Worm (Caenorhabditis elegans): Measurements from ENCODE around the gene srh-20.

DNA sequence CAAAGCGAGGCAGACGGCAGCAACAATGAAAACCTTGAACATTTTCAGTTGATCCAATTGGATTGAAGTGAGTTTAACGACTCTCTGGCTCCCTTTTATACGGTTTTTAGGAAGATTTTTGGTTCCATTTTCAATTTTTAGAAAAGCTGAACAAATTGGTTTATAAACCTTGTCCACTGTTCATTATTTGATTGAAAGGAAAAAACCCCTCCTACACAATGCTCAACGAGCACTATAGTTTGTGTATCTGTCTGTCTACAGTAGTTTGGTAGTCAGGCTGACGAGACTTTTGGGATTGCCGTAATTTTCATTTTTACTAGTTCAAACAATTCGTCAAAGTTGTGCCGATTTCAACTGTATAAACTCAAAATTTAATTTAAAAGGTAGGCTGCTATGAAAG lies 45.5 kb upstream of the srh-20 start, which contains the start of gene T19H12.15:
- TF ChIP-seq scrt-1 (GFP tag; IDR thresholded peaks at IDR 0.05) (no peak), B0310.2 (tag; optimal IDR thresholded peaks at IDR 0.05) (no peak), ama-1 (optimal IDR thresholded peaks at IDR 0.05) (no peak), ceh-13 (GFP tag; optimal IDR thresholded peaks at IDR 0.05) (no peak), F13C5.2 (tag; optimal IDR thresholded peaks at IDR 0.05) (no peak), ceh-36 (tag; optimal IDR thresholded peaks at IDR 0.05) (no peak), tra-4 (tag; optimal IDR thresholded peaks at IDR 0.05) (no peak), hmg-4 (GFP tag; optimal IDR thresholded peaks at IDR 0.05) (no peak), pes-1 (GFP tag; IDR thresholded peaks at IDR 0.05) (no peak), ets-7 (tag; optimal IDR thresholded peaks at IDR 0.05) (no peak)

All from whole organism, early embryonic.